Worm (Caenorhabditis elegans) whole organism, young adult: ENCODE results near the gene mnk-1.

Experiments
- B0336.3 ChIP-seq: fragments of 200-800 bp; sonication (Bioruptor generic); IDR thresholded peaks from 2 replicates; pipeline ENCODE4 v1.3.6; 2022; ENCODE audit warnings: missing genetic modification characterization, missing compliant biosample characterization
- C17E4.6 ChIP-seq: fragments of 200-800 bp; sonication (Bioruptor generic); IDR thresholded peaks from 2 replicates; pipeline ENCODE4 v1.3.6; 2022; ENCODE audit warnings: missing genetic modification reagents, missing genetic modification characterization, missing compliant biosample characterization
- F22D6.2 ChIP-seq: sonication (generic microtip); optimal IDR thresholded peaks from 2 replicates; lab custom pipeline; 2016; ENCODE audit warnings: mild to moderate bottlenecking, missing genetic modification characterization, missing compliant biosample characterization
- F39B2.1 ChIP-seq: fragments of 200-800 bp; sonication (Bioruptor generic); IDR thresholded peaks from 2 replicates; pipeline ENCODE4 v1.3.6; 2022; ENCODE audit warnings: missing genetic modification reagents, missing genetic modification characterization, missing compliant biosample characterization
- F49E8.2 ChIP-seq: sonication (generic microtip); optimal IDR thresholded peaks from 3 replicates; lab custom pipeline; 2017; ENCODE audit warnings: missing genetic modification characterization, mild to moderate bottlenecking, missing compliant biosample characterization, antibody characterized with exemption, moderate library complexity; ENCODE audit not compliant: insufficient read depth
- F57C9.4 ChIP-seq: sonication (generic microtip); optimal IDR thresholded peaks from 2 replicates; lab custom pipeline; 2017; ENCODE audit warnings: mild to moderate bottlenecking, missing genetic modification characterization, missing compliant biosample characterization
- T07F8.4 ChIP-seq: sonication (generic microtip); optimal IDR thresholded peaks from 2 replicates; lab custom pipeline; 2016; ENCODE audit warnings: mild to moderate bottlenecking, missing genetic modification characterization, moderate library complexity, missing compliant biosample characterization
- Y79H2A.3 ChIP-seq: fragments of 200-800 bp; sonication (Bioruptor generic); conservative IDR thresholded peaks from 2 replicates; pipeline ENCODE4 v1.3.6; 2022; ENCODE audit warnings: missing genetic modification reagents, missing genetic modification characterization, missing compliant biosample characterization
- akir-1 ChIP-seq: fragments of 200-800 bp; sonication (Bioruptor generic); optimal IDR thresholded peaks from 2 replicates; lab custom pipeline; 2018; ENCODE audit warnings: mild to moderate bottlenecking, missing genetic modification characterization, moderate library complexity, missing compliant biosample characterization
- aptf-3 ChIP-seq: fragments of 200-800 bp; sonication (Bioruptor generic); IDR thresholded peaks from 2 replicates; pipeline ENCODE4 v1.3.6; 2022; ENCODE audit warnings: missing genetic modification characterization, missing compliant biosample characterization
- ceh-100 ChIP-seq: fragments of 200-800 bp; sonication (Bioruptor generic); IDR thresholded peaks from 2 replicates; pipeline ENCODE4 v1.3.6; 2022; ENCODE audit warnings: missing genetic modification reagents, missing genetic modification characterization, missing compliant biosample characterization
- ceh-40 ChIP-seq: fragments of 200-800 bp; sonication (Bioruptor generic); IDR thresholded peaks from 2 replicates; pipeline ENCODE4 v1.3.6; 2022; ENCODE audit warnings: missing genetic modification characterization, missing compliant biosample characterization
- ceh-79 ChIP-seq: sonication (generic microtip); optimal IDR thresholded peaks from 2 replicates; lab custom pipeline; 2017; ENCODE audit warnings: mild to moderate bottlenecking, missing genetic modification characterization, missing compliant biosample characterization
- chd-7 ChIP-seq: sonication (generic microtip); optimal IDR thresholded peaks from 2 replicates; lab custom pipeline; 2016; ENCODE audit warnings: mild to moderate bottlenecking, missing genetic modification characterization, moderate library complexity, missing compliant biosample characterization
- efl-1 ChIP-seq: fragments of 150-350 bp; optimal IDR thresholded peaks from 2 replicates; lab custom pipeline; 2014; ENCODE audit warnings: missing biosample characterization, missing genetic modification reagents, missing genetic modification characterization
- egrh-3 ChIP-seq: fragments of 200-800 bp; sonication (Bioruptor generic); IDR thresholded peaks from 2 replicates; pipeline ENCODE4 v1.3.6; 2022; ENCODE audit warnings: missing genetic modification reagents, missing genetic modification characterization, missing compliant biosample characterization
- ets-4 ChIP-seq: fragments of 200-800 bp; sonication (Bioruptor generic); optimal IDR thresholded peaks from 2 replicates; lab custom pipeline; 2018; ENCODE audit warnings: mild to moderate bottlenecking, missing genetic modification characterization, missing compliant biosample characterization
- fkh-3 ChIP-seq: sonication (generic microtip); optimal IDR thresholded peaks from 2 replicates; lab custom pipeline; 2016; ENCODE audit warnings: mild to moderate bottlenecking, missing genetic modification characterization, missing compliant biosample characterization
- him-1 ChIP-seq: sonication (generic microtip); optimal IDR thresholded peaks from 2 replicates; lab custom pipeline; 2016; ENCODE audit warnings: missing genotype, missing genetic modification reagents, missing genetic modification characterization, missing compliant biosample characterization
- hmg-1.2 ChIP-seq: fragments of 200-800 bp; sonication (Bioruptor generic); IDR thresholded peaks from 2 replicates; pipeline ENCODE4 v1.3.6; 2022; ENCODE audit warnings: missing genetic modification reagents, missing genetic modification characterization, missing compliant biosample characterization
- hmg-20 ChIP-seq: fragments of 200-800 bp; sonication (Bioruptor generic); IDR thresholded peaks from 2 replicates; pipeline ENCODE4 v1.3.6; 2022; ENCODE audit warnings: missing genetic modification reagents, missing genetic modification characterization, missing compliant biosample characterization
- hsf-1 ChIP-seq: fragments of 200-800 bp; sonication (Bioruptor generic); IDR thresholded peaks from 2 replicates; pipeline ENCODE4 v1.3.6; 2022; ENCODE audit warnings: missing genetic modification reagents, missing genetic modification characterization, missing compliant biosample characterization
- lag-1 ChIP-seq: fragments of 200-800 bp; sonication (Bioruptor generic); IDR thresholded peaks from 2 replicates; pipeline ENCODE4 v1.3.6; 2022; ENCODE audit warnings: missing genetic modification reagents, missing genetic modification characterization, missing compliant biosample characterization
- let-526 ChIP-seq: fragments of 200-800 bp; sonication (Bioruptor generic); IDR thresholded peaks from 2 replicates; pipeline ENCODE4 v1.3.6; 2022; ENCODE audit warnings: missing genetic modification reagents, missing genetic modification characterization, missing compliant biosample characterization
- let-607 ChIP-seq, 2 experiments: fragments of 200-800 bp in 1 of 2; sonication (Bioruptor generic) in 1 of 2; sonication (generic microtip) in 1 of 2; optimal IDR thresholded peaks; 2 replicates each; lab custom pipeline; 2016 to 2018; ENCODE audit warnings: mild to moderate bottlenecking in 2 of 2, missing compliant biosample characterization in 2 of 2, missing genetic modification characterization in 2 of 2, moderate library complexity in 2 of 2, missing genotype in 1 of 2
- lin-35 ChIP-seq, 3 experiments: fragments of 150-350 bp in 2 of 3; sonication (generic microtip) in 1 of 3; optimal IDR thresholded peaks; 2 replicates each; lab custom pipeline; 2014 to 2018; ENCODE audit warnings: missing biosample characterization in 3 of 3, missing genetic modification characterization in 3 of 3, missing genetic modification reagents in 3 of 3
- lin-40 ChIP-seq: sonication (generic microtip); optimal IDR thresholded peaks from 2 replicates; lab custom pipeline; 2016; ENCODE audit warnings: missing genetic modification characterization, mild to moderate bottlenecking, missing compliant biosample characterization, missing genotype, missing genetic modification reagents
- lir-1 ChIP-seq: fragments of 200-800 bp; sonication (Bioruptor generic); conservative IDR thresholded peaks from 2 replicates; pipeline ENCODE4 v1.3.6; 2022; ENCODE audit warnings: missing genetic modification reagents, missing genetic modification characterization, missing compliant biosample characterization
- madf-10 ChIP-seq: sonication (generic microtip); optimal IDR thresholded peaks from 2 replicates; lab custom pipeline; 2016; ENCODE audit warnings: mild to moderate bottlenecking, missing genetic modification characterization, missing compliant biosample characterization
- madf-8 ChIP-seq: fragments of 200-800 bp; sonication (Bioruptor generic); conservative IDR thresholded peaks from 2 replicates; pipeline ENCODE4 v1.3.6; 2022; ENCODE audit warnings: missing genetic modification reagents, missing genetic modification characterization, missing compliant biosample characterization
- nhr-80 ChIP-seq: sonication (generic microtip); optimal IDR thresholded peaks from 2 replicates; lab custom pipeline; 2016; ENCODE audit warnings: missing genetic modification characterization, missing compliant biosample characterization
- pbrm-1 ChIP-seq: fragments of 200-800 bp; sonication (Bioruptor generic); IDR thresholded peaks from 2 replicates; pipeline ENCODE4 v1.3.6; 2022; ENCODE audit warnings: missing genetic modification reagents, missing genetic modification characterization, missing compliant biosample characterization
- pha-4 ChIP-seq: fragments of 150-350 bp; sonication (generic microtip); optimal IDR thresholded peaks from 2 replicates; lab custom pipeline; 2014; ENCODE audit warnings: missing biosample characterization, missing genetic modification reagents, missing genetic modification characterization
- rcor-1 ChIP-seq: fragments of 200-800 bp; sonication (Bioruptor generic); IDR thresholded peaks from 2 replicates; pipeline ENCODE4 v1.3.6; 2022; ENCODE audit warnings: missing genetic modification reagents, missing genetic modification characterization, missing compliant biosample characterization
- snpc-4 ChIP-seq, 5 experiments: fragments of 150-350 bp in 1 of 5; sonication (generic microtip) in 4 of 5; optimal IDR thresholded peaks; 2 replicates each; lab custom pipeline; 2014 to 2018; ENCODE audit warnings: missing genetic modification characterization in 5 of 5, missing biosample characterization in 3 of 5, antibody characterized with exemption in 2 of 5, mild to moderate bottlenecking in 2 of 5, missing compliant biosample characterization in 2 of 5, missing genotype in 2 of 5, moderate library complexity in 2 of 5, missing genetic modification reagents in 1 of 5
- sptf-2 ChIP-seq: fragments of 200-800 bp; sonication (Bioruptor generic); optimal IDR thresholded peaks from 2 replicates; lab custom pipeline; 2018; ENCODE audit warnings: mild to moderate bottlenecking, missing genetic modification characterization, missing compliant biosample characterization
- unc-62 ChIP-seq: fragments of 150-350 bp; optimal IDR thresholded peaks from 2 replicates; lab custom pipeline; 2014; ENCODE audit warnings: missing biosample characterization, missing genetic modification reagents, missing genetic modification characterization
- zfh-2 ChIP-seq: fragments of 200-800 bp; sonication (Bioruptor generic); conservative IDR thresholded peaks from 2 replicates; pipeline ENCODE4 v1.3.6; 2022; ENCODE audit warnings: missing genetic modification reagents, missing genetic modification characterization, missing compliant biosample characterization
- zim-3 ChIP-seq: sonication (generic microtip); optimal IDR thresholded peaks from 2 replicates; lab custom pipeline; 2017; ENCODE audit warnings: mild to moderate bottlenecking, missing genetic modification characterization, moderate library complexity, missing compliant biosample characterization

The mnk-1 gene

ce11 chrII:10502491-10503063 is 52.3 kb downstream of the mnk-1 start, which contains the start of gene myrf-1 (continued):
- TF ChIP-seq fkh-3 (tag; lab: Kevin White, UChicago) = no peak
- peak; percentile 64 for TF ChIP-seq ets-4 (GFP tag; lab: Kevin White, UChicago)
- no peak for TF ChIP-seq C17E4.6 (GFP tag; lab: Robert Waterston, UW)
- TF ChIP-seq rcor-1 (GFP tag; lab: Robert Waterston, UW) = 0 out of 2 replicates have a peak, but pooled peaks have one; percentile 47
- TF ChIP-seq F57C9.4 (tag; lab: Kevin White, UChicago) = no peak
- peak; percentile 40 for TF ChIP-seq hmg-20 (GFP tag; lab: Robert Waterston, UW)
- TF ChIP-seq lin-35 (GFP tag; optimal IDR thresholded peaks at IDR 0.05; lab: Kevin White, UChicago) = peak in 1 of 3 experiments; percentile 22
- peak; percentile 21 for TF ChIP-seq akir-1
- peak; percentile 57 for TF ChIP-seq madf-10 (tag; lab: Kevin White, UChicago)
- TF ChIP-seq B0336.3 (GFP tag; lab: Robert Waterston, UW) = no peak
- TF ChIP-seq T07F8.4 (tag; lab: Kevin White, UChicago) = no peak
- peak; percentile 57 to 65 for TF ChIP-seq let-607 (tag; optimal IDR thresholded peaks at IDR 0.05; lab: Kevin White, UChicago)
- no peak for TF ChIP-seq ceh-100
- no peak for TF ChIP-seq lir-1
- TF ChIP-seq pbrm-1 = peak; percentile 69; the same call in 1 of the 2 replicates
- no peak for TF ChIP-seq snpc-4 (GFP tag; optimal IDR thresholded peaks at IDR 0.05; lab: Kevin White, UChicago)
- TF ChIP-seq snpc-4 (tag; optimal IDR thresholded peaks at IDR 0.05; lab: Kevin White, UChicago) = peak in 1 of 4 experiments; percentile 35
- no peak for TF ChIP-seq lag-1
- TF ChIP-seq pha-4 (tag; lab: Kevin White, UChicago) = no peak
- TF ChIP-seq madf-8 (GFP tag; lab: Robert Waterston, UW) = no peak
- TF ChIP-seq zim-3 (tag; lab: Kevin White, UChicago) = no peak
- TF ChIP-seq efl-1 (GFP tag; lab: Kevin White, UChicago) = no peak
- no peak for TF ChIP-seq aptf-3
- TF ChIP-seq chd-7 (tag; lab: Kevin White, UChicago) = peak; percentile 79
- no peak for TF ChIP-seq Y79H2A.3
- TF ChIP-seq ceh-40 (GFP tag; lab: Robert Waterston, UW) = no peak
- TF ChIP-seq ceh-79 (tag; lab: Kevin White, UChicago) = no peak
- TF ChIP-seq lin-40 (tag; lab: Kevin White, UChicago) = peak; percentile 73
- TF ChIP-seq let-526 (GFP tag; lab: Robert Waterston, UW) = no peak; the same call in 1 of the 2 replicates
- no peak for TF ChIP-seq F49E8.2 (tag; lab: Kevin White, UChicago)
- TF ChIP-seq him-1 = no peak
- no peak for TF ChIP-seq unc-62
- no peak for TF ChIP-seq hsf-1 (GFP tag; lab: Robert Waterston, UW)
- peak; percentile 71 for TF ChIP-seq sptf-2 (GFP tag; lab: Kevin White, UChicago)

- TF ChIP-seq nhr-80 (tag; lab: Kevin White, UChicago) = peak; percentile 17
- TF ChIP-seq hmg-1.2 = peak; percentile 68; the same call in 1 of the 2 replicates
- TF ChIP-seq F22D6.2 (tag; lab: Kevin White, UChicago) = no peak
- TF ChIP-seq egrh-3 (GFP tag; lab: Robert Waterston, UW) = no peak
- no peak for TF ChIP-seq F39B2.1 (GFP tag; lab: Robert Waterston, UW)
- 0 out of 2 replicates have a peak, but pooled peaks have one; percentile 17 for TF ChIP-seq zfh-2 (GFP tag; lab: Robert Waterston, UW)
Observed at ce11 chrII:10501578-10501977, 53.3 kb downstream of the mnk-1 start.
